Worm (Caenorhabditis elegans) whole organism, early embryonic: ENCODE measurements around the gene srsx-19.

Experiments used
- F13C5.2 ChIP-seq: sonication (generic microtip); optimal IDR thresholded peaks from 2 replicates; lab custom pipeline; 2017; ENCODE audit warnings: mild to moderate bottlenecking, missing genetic modification characterization, inconsistent platforms, missing compliant biosample characterization
- aly-1 ChIP-seq: sonication (generic microtip); optimal IDR thresholded peaks from 2 replicates; lab custom pipeline; 2016; ENCODE audit warnings: missing genetic modification characterization, missing compliant biosample characterization
- ama-1 ChIP-seq: fragments of 150-350 bp; optimal IDR thresholded peaks from 2 replicates; lab custom pipeline; 2014
- flt-1 ChIP-seq: fragments of 200-800 bp; sonication (Bioruptor generic); IDR thresholded peaks from 2 replicates; pipeline ENCODE4 v1.3.6; 2022; ENCODE audit warnings: missing genetic modification characterization, missing compliant biosample characterization
- hmg-4 ChIP-seq: fragments of 200-800 bp; sonication (Bioruptor generic); optimal IDR thresholded peaks from 2 replicates; lab custom pipeline; 2018; ENCODE audit warnings: mild to moderate bottlenecking, missing genetic modification characterization, missing compliant biosample characterization
- sea-1 ChIP-seq: fragments of 200-800 bp; sonication (Bioruptor generic); conservative IDR thresholded peaks from 2 replicates; pipeline ENCODE4 v1.3.6; 2022; ENCODE audit warnings: missing genetic modification characterization, missing compliant biosample characterization
- tbx-11 ChIP-seq: fragments of 200-800 bp; sonication (Bioruptor generic); IDR thresholded peaks from 2 replicates; pipeline ENCODE4 v1.3.6; 2022; ENCODE audit warnings: missing genetic modification characterization, missing compliant biosample characterization
- tbx-37 ChIP-seq: fragments of 200-800 bp; sonication (Bioruptor generic); conservative IDR thresholded peaks from 2 replicates; pipeline ENCODE4 v1.3.6; 2022; ENCODE audit warnings: missing genetic modification reagents, missing genetic modification characterization, missing compliant biosample characterization

DNA sequence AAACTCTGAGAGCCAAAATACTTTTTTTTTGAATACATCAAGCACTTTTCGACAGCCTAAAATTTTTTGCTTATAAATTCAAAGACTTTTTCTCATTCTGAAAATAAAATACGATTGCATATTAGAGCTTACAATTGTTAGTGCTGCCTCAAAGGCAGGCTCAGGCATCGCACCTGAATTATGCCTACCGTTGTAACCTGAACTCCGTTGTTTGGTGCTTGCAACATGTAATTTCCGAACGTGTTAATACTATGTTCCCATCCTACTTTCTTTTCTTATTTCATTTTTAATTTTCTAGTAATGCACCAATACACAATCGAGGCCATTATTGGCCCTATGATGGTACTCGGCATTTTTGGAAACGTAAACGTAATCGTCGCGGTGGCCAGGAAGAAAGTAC lies at the start of gene srsx-19:
- TF ChIP-seq ama-1 (lab: Kevin White, UChicago) = no peak
- no peak for TF ChIP-seq tbx-37
- no peak for TF ChIP-seq sea-1 (GFP tag; lab: Robert Waterston, UW)
- TF ChIP-seq tbx-11 (GFP tag; lab: Robert Waterston, UW) = no peak
- TF ChIP-seq hmg-4 (GFP tag; lab: Kevin White, UChicago) = no peak
- TF ChIP-seq aly-1 = no peak
- no peak for TF ChIP-seq F13C5.2 (tag; lab: Kevin White, UChicago)
- TF ChIP-seq flt-1 (GFP tag; lab: Robert Waterston, UW) = no peak
